Fruit fly (Drosophila melanogaster) whole organism, embryonic: Measurements from ENCODE around the gene CG43255.
A peak's percentile ranks its signal among the peaks of the same experiment; 100 is the strongest.

Experiments used
- BEAF-32 ChIP-seq: fragments of 200-800 bp; sonication (Bioruptor generic); optimal IDR thresholded peaks from 3 replicates; lab custom pipeline; 2017; ENCODE audit warnings: missing biosample characterization, missing genetic modification characterization, mild to moderate bottlenecking, moderate library complexity, missing genetic modification reagents
- CG10543 ChIP-seq: fragments of 200-800 bp; sonication (Bioruptor generic); optimal IDR thresholded peaks from 3 replicates; lab custom pipeline; 2017; ENCODE audit warnings: missing biosample characterization, mild to moderate bottlenecking, missing genetic modification characterization, moderate library complexity
- CG11247 ChIP-seq: fragments of 200-800 bp; sonication (Bioruptor generic); IDR thresholded peaks from 2 replicates; pipeline ENCODE4 v1.3.6; 2022; ENCODE audit warnings: missing biosample characterization, missing genetic modification characterization
- CG12155 ChIP-seq: fragments of 200-800 bp; sonication (Bioruptor generic); optimal IDR thresholded peaks from 3 replicates; lab custom pipeline; 2016; ENCODE audit warnings: missing biosample characterization, missing genetic modification characterization
- CG13123 ChIP-seq: fragments of 200-800 bp; sonication (Bioruptor generic); optimal IDR thresholded peaks from 2 replicates; lab custom pipeline; 2016; ENCODE audit warnings: missing biosample characterization, missing genetic modification characterization
- CG14710 ChIP-seq: fragments of 200-800 bp; sonication (Bioruptor generic); optimal IDR thresholded peaks from 3 replicates; lab custom pipeline; 2019; ENCODE audit warnings: missing biosample characterization, mild to moderate bottlenecking, missing genetic modification characterization, moderate library complexity
- CG1529 ChIP-seq: fragments of 200-800 bp; sonication (Bioruptor generic); optimal IDR thresholded peaks from 3 replicates; lab custom pipeline; 2018; ENCODE audit warnings: missing biosample characterization, missing genetic modification characterization
- CG16813 ChIP-seq: fragments of 200-800 bp; sonication (Bioruptor generic); IDR thresholded peaks from 3 replicates; pipeline ENCODE4 v1.3.6; 2022; ENCODE audit warnings: missing biosample characterization, missing genetic modification characterization; ENCODE audit not compliant: partially characterized antibody
- CG1832 ChIP-seq: fragments of 200-800 bp; sonication (Bioruptor generic); optimal IDR thresholded peaks from 2 replicates; lab custom pipeline; 2017; ENCODE audit warnings: missing biosample characterization, mild to moderate bottlenecking, missing genetic modification characterization, inconsistent platforms
- CG30020 ChIP-seq: fragments of 200-800 bp; optimal IDR thresholded peaks from 2 replicates; lab custom pipeline; 2019; ENCODE audit warnings: missing biosample characterization, mild to moderate bottlenecking, missing genetic modification characterization, moderate library complexity
- CG34422 ChIP-seq: fragments of 200-800 bp; sonication (Bioruptor generic); IDR thresholded peaks from 3 replicates; pipeline ENCODE4 v1.3.6; 2022; ENCODE audit warnings: missing biosample characterization, missing genetic modification characterization
- CG43689 ChIP-seq: fragments of 200-800 bp; sonication (Bioruptor generic); IDR thresholded peaks from 2 replicates; pipeline ENCODE4 v1.3.6; 2022; ENCODE audit warnings: missing biosample characterization, missing genetic modification characterization
- CG4404 ChIP-seq: fragments of 200-800 bp; sonication (Bioruptor generic); IDR thresholded peaks from 2 replicates; pipeline ENCODE4 v1.3.6; 2022; ENCODE audit warnings: missing biosample characterization, missing genetic modification characterization
- CG4854 ChIP-seq: fragments of 200-800 bp; sonication (Bioruptor generic); optimal IDR thresholded peaks from 2 replicates; lab custom pipeline; 2016; ENCODE audit warnings: missing biosample characterization, missing genetic modification characterization, inconsistent platforms
- CG6689 ChIP-seq: fragments of 200-800 bp; sonication (Bioruptor generic); IDR thresholded peaks from 2 replicates; pipeline ENCODE4 v1.3.6; 2022; ENCODE audit warnings: missing biosample characterization, missing genetic modification characterization
- CG7372 ChIP-seq: fragments of 200-800 bp; sonication (Bioruptor generic); IDR thresholded peaks from 2 replicates; pipeline ENCODE4 v1.3.6; 2022; ENCODE audit warnings: missing biosample characterization, missing genetic modification characterization
- CG8388 ChIP-seq: fragments of 200-800 bp; sonication (Bioruptor generic); optimal IDR thresholded peaks from 2 replicates; lab custom pipeline; 2019; ENCODE audit warnings: missing biosample characterization, mild to moderate bottlenecking, missing genetic modification characterization, moderate library complexity
- CG9876 ChIP-seq: fragments of 200-800 bp; sonication (Bioruptor generic); optimal IDR thresholded peaks from 2 replicates; lab custom pipeline; 2016; ENCODE audit warnings: missing biosample characterization, missing genetic modification characterization
- CHES-1-like ChIP-seq: fragments of 200-800 bp; sonication (Bioruptor generic); optimal IDR thresholded peaks from 2 replicates; lab custom pipeline; 2016; ENCODE audit warnings: missing biosample characterization, missing genetic modification characterization
- Doc3 ChIP-seq: fragments of 200-800 bp; sonication (Bioruptor generic); IDR thresholded peaks from 3 replicates; pipeline ENCODE4 v1.3.6; 2022; ENCODE audit warnings: missing biosample characterization, missing genetic modification characterization; ENCODE audit not compliant: partially characterized antibody
- Dp ChIP-seq: fragments of 200-800 bp; sonication (Bioruptor generic); optimal IDR thresholded peaks from 2 replicates; lab custom pipeline; 2018; ENCODE audit warnings: missing biosample characterization, mild to moderate bottlenecking, missing genetic modification characterization, moderate library complexity
- Ets97D ChIP-seq: fragments of 200-800 bp; sonication (Bioruptor generic); optimal IDR thresholded peaks from 3 replicates; lab custom pipeline; 2016; ENCODE audit warnings: missing biosample characterization, missing genetic modification characterization
- HHEX ChIP-seq: fragments of 200-800 bp; sonication (Bioruptor generic); optimal IDR thresholded peaks from 3 replicates; lab custom pipeline; 2017; ENCODE audit warnings: missing biosample characterization, mild to moderate bottlenecking, missing genetic modification characterization, missing genetic modification reagents
- HmgZ ChIP-seq: fragments of 200-800 bp; sonication (Bioruptor generic); optimal IDR thresholded peaks from 2 replicates; lab custom pipeline; 2018; ENCODE audit warnings: missing biosample characterization, mild to moderate bottlenecking, missing genetic modification characterization
- Hr3 ChIP-seq: fragments of 200-800 bp; sonication (Bioruptor generic); optimal IDR thresholded peaks from 3 replicates; lab custom pipeline; 2016; ENCODE audit warnings: missing biosample characterization, missing genetic modification characterization
- Lhr ChIP-seq: fragments of 200-800 bp; sonication (Bioruptor generic); optimal IDR thresholded peaks from 3 replicates; lab custom pipeline; 2017; ENCODE audit warnings: mild to moderate bottlenecking, missing biosample characterization, missing genetic modification reagents, missing genetic modification characterization
- Pdp1 ChIP-seq, 2 experiments: fragments of 200-800 bp; sonication (Bioruptor generic); optimal IDR thresholded peaks; 3 replicates each; lab custom pipeline; 2016; ENCODE audit warnings: missing biosample characterization in 2 of 2, missing genetic modification characterization in 2 of 2, mild to moderate bottlenecking in 1 of 2, moderate library complexity in 1 of 2
- Ravus ChIP-seq: fragments of 200-800 bp; sonication (Bioruptor generic); IDR thresholded peaks from 2 replicates; pipeline ENCODE4 v1.3.6; 2022; ENCODE audit warnings: missing biosample characterization, missing genetic modification characterization
- Six4 ChIP-seq: fragments of 200-800 bp; sonication (Bioruptor generic); optimal IDR thresholded peaks from 2 replicates; lab custom pipeline; 2016; ENCODE audit warnings: missing biosample characterization, missing genetic modification characterization
- Stat92E ChIP-seq, 3 experiments: fragments of >200 bp in 2 of 3; fragments of 200-800 bp in 1 of 3; sonication (Bioruptor generic) in 1 of 3; optimal IDR thresholded peaks; 2 replicates each; lab custom pipeline; 2017 to 2019; ENCODE audit warnings: missing biosample characterization in 3 of 3, missing genetic modification characterization in 3 of 3, mild to moderate bottlenecking in 1 of 3, moderate library complexity in 1 of 3
- Xrp1 ChIP-seq: fragments of 200-800 bp; sonication (Bioruptor generic); IDR thresholded peaks from 2 replicates; pipeline ENCODE4 v1.3.6; 2022; ENCODE audit warnings: missing biosample characterization, missing genetic modification characterization
- ato ChIP-seq: fragments of 200-800 bp; sonication (Bioruptor generic); IDR thresholded peaks from 2 replicates; pipeline ENCODE4 v1.3.6; 2022; ENCODE audit warnings: missing biosample characterization, missing genetic modification characterization; ENCODE audit not compliant: partially characterized antibody
- chm ChIP-seq: fragments of 200-800 bp; sonication (Bioruptor generic); IDR thresholded peaks from 2 replicates; pipeline ENCODE4 v1.3.6; 2022; ENCODE audit warnings: missing biosample characterization, missing genetic modification characterization
- crc ChIP-seq: fragments of 200-800 bp; sonication (Bioruptor generic); optimal IDR thresholded peaks from 2 replicates; lab custom pipeline; 2016; ENCODE audit warnings: missing biosample characterization, missing genetic modification characterization
- croc ChIP-seq: fragments of 200-800 bp; sonication (Bioruptor generic); conservative IDR thresholded peaks from 3 replicates; pipeline ENCODE4 v1.3.6; 2022; ENCODE audit warnings: missing biosample characterization, missing genetic modification characterization
- dimm ChIP-seq: fragments of 200-800 bp; sonication (Bioruptor generic); IDR thresholded peaks from 2 replicates; pipeline ENCODE4 v1.3.6; 2022; ENCODE audit warnings: missing biosample characterization, missing genetic modification characterization
- eyg ChIP-seq: fragments of 200-800 bp; sonication (Bioruptor generic); optimal IDR thresholded peaks from 3 replicates; lab custom pipeline; 2016; ENCODE audit warnings: missing biosample characterization, missing genetic modification characterization
- fd102C ChIP-seq: fragments of 200-800 bp; sonication (Bioruptor generic); optimal IDR thresholded peaks from 2 replicates; lab custom pipeline; 2018; ENCODE audit warnings: missing biosample characterization, mild to moderate bottlenecking, missing genetic modification characterization, moderate library complexity
- fd64A ChIP-seq: fragments of 200-800 bp; sonication (Bioruptor generic); optimal IDR thresholded peaks from 3 replicates; lab custom pipeline; 2018; ENCODE audit warnings: missing biosample characterization, mild to moderate bottlenecking, missing genetic modification characterization
- ham ChIP-seq: fragments of 200-800 bp; sonication (Bioruptor generic); IDR thresholded peaks from 2 replicates; pipeline ENCODE4 v1.3.6; 2022; ENCODE audit warnings: missing biosample characterization, missing genetic modification characterization
- ind ChIP-seq: fragments of 200-800 bp; sonication (Bioruptor generic); optimal IDR thresholded peaks from 3 replicates; lab custom pipeline; 2016; ENCODE audit warnings: missing biosample characterization, missing genetic modification characterization
- lilli ChIP-seq: fragments of 200-800 bp; sonication (Bioruptor generic); optimal IDR thresholded peaks from 3 replicates; lab custom pipeline; 2016; ENCODE audit warnings: missing biosample characterization, missing genetic modification characterization
- scrt ChIP-seq: fragments of 200-800 bp; sonication (Bioruptor generic); optimal IDR thresholded peaks from 2 replicates; lab custom pipeline; 2018; ENCODE audit warnings: missing biosample characterization, mild to moderate bottlenecking, missing genetic modification characterization, moderate library complexity
- sens ChIP-seq: fragments of 200-800 bp; sonication (Bioruptor generic); peaks from one replicate; lab custom pipeline; 2016; ENCODE audit warnings: missing biosample characterization, missing genetic modification characterization
- ssp ChIP-seq: fragments of 200-800 bp; sonication (Bioruptor generic); IDR thresholded peaks from 2 replicates; pipeline ENCODE4 v1.3.6; 2022; ENCODE audit warnings: missing biosample characterization, missing genetic modification characterization
- tup ChIP-seq: fragments of 200-800 bp; sonication (Bioruptor generic); optimal IDR thresholded peaks from 2 replicates; lab custom pipeline; 2016; ENCODE audit warnings: missing biosample characterization, mild to moderate bottlenecking, missing genetic modification characterization, moderate library complexity
- vnd ChIP-seq: fragments of 200-800 bp; sonication (Bioruptor generic); IDR thresholded peaks from 3 replicates; pipeline ENCODE4 v1.3.6; 2022; ENCODE audit warnings: missing biosample characterization, missing genetic modification characterization; ENCODE audit not compliant: partially characterized antibody
- vvl ChIP-seq: fragments of 200-800 bp; sonication (Bioruptor generic); IDR thresholded peaks from 2 replicates; pipeline ENCODE4 v1.3.6; 2022; ENCODE audit warnings: missing biosample characterization, missing genetic modification characterization

The CG43255 gene

DNA sequence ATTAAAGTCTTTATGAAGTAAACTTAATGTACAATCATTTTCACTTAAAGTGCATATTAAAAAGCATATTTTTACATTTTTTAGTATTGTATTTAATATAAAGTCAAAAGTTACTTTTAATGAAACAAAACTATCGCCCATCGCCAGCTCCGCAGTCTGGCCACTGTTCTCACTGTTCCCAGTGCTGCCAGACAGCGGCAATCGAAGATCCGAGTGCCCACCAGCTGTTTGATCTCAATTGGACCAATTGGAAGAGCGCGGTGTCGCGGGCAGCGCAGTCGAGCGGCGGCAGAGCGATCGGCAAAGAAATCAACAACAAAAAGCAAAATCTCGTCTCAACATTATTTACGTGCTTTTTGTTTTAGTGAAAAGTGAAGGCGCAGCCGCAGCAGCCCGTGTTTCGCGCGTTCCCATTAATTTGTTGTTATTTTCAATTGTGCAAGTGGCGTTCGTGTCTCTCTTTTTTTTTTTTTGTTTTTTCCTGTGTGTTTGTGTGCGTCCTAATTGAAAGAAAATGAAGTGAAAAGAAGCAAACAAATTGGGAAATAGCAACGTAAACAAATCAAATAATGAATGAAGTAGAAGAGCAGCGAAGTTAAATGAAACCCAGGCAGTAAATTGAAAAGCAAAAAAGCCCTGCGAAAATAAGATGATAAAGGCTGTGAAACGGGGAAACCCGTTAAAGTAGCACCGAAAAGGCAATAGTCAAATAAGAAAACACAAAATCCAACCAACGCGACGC lies 16.8 kb upstream of the CG43255 start, which contains the start of gene rdgA (continued):
- TF ChIP-seq Dp (GFP tag; lab: Kevin White, UChicago) (peak; percentile 13), eyg (no peak), CG9876 (GFP tag; lab: Kevin White, UChicago) (no peak), Six4 (GFP tag; lab: Kevin White, UChicago) (no peak), scrt (no peak), Ravus (GFP tag; lab: Robert Waterston, UW) (no peak), tup (GFP tag; lab: Kevin White, UChicago) (no peak), Lhr (GFP tag; lab: Kevin White, UChicago) (no peak), fd102C (GFP tag; lab: Kevin White, UChicago) (no peak), Pdp1 (GFP tag; optimal IDR thresholded peaks at IDR 0.05; lab: Kevin White, UChicago) (peak; percentile 1 to 16), lilli (peak; percentile 36), HmgZ (tag; lab: Kevin White, UChicago) (no peak), CG16813 (GFP tag; lab: Robert Waterston, UW) (peak; percentile 63), CG4854 (GFP tag; lab: Kevin White, UChicago) (no peak), CG30020 (no peak), ssp (GFP tag; lab: Robert Waterston, UW) (peak; percentile 21; the same call in 1 of the 2 replicates), sens (GFP tag; lab: Kevin White, UChicago) (peak; percentile 64), CG11247 (GFP tag; lab: Robert Waterston, UW) (peak; percentile 57; the same call in 1 of the 2 replicates), crc (no peak), CG7372 (GFP tag; lab: Robert Waterston, UW) (peak; percentile 29; the same call in 1 of the 2 replicates), CG4404 (GFP tag; lab: Robert Waterston, UW) (0 out of 2 replicates have a peak, but pooled peaks have one; percentile 31), dimm (no peak), BEAF-32 (GFP tag; lab: Kevin White, UChicago) (peak; percentile 68), CG1529 (GFP tag; lab: Kevin White, UChicago) (no peak), croc (GFP tag; lab: Robert Waterston, UW) (no peak), Stat92E (GFP tag; optimal IDR thresholded peaks at IDR 0.05; lab: Kevin White, UChicago) (no peak), CG6689 (GFP tag; lab: Robert Waterston, UW) (peak; percentile 31; the same call in 1 of the 2 replicates), CG34422 (GFP tag; lab: Robert Waterston, UW) (peak; percentile 64; the same call in 2 of the 3 replicates), CG12155 (peak; percentile 17), CG13123 (GFP tag; lab: Kevin White, UChicago) (no peak), CHES-1-like (no peak), ato (GFP tag; lab: Robert Waterston, UW) (0 out of 2 replicates have a peak, but pooled peaks have one; percentile 29), vvl (peak; percentile 46; the same call in 1 of the 2 replicates), CG8388 (GFP tag; lab: Kevin White, UChicago) (no peak), CG10543 (GFP tag; lab: Kevin White, UChicago) (peak; percentile 33), Hr3 (GFP tag; lab: Kevin White, UChicago) (peak; percentile 15), Xrp1 (GFP tag; lab: Robert Waterston, UW) (peak; percentile 34; the same call in 1 of the 2 replicates), CG1832 (GFP tag; lab: Kevin White, UChicago) (no peak), fd64A (GFP tag; lab: Kevin White, UChicago) (no peak), ham (GFP tag; lab: Robert Waterston, UW) (no peak), chm (GFP tag; lab: Robert Waterston, UW) (no peak; the same call in 1 of the 2 replicates), CG14710 (tag; lab: Kevin White, UChicago) (no peak), ind (GFP tag; lab: Kevin White, UChicago) (peak; percentile 27), HHEX (GFP tag; lab: Kevin White, UChicago) (no peak), Doc3 (GFP tag; lab: Robert Waterston, UW) (peak; percentile 32; the same call in 2 of the 3 replicates), Ets97D (GFP tag; lab: Kevin White, UChicago) (peak; percentile 17), CG43689 (no peak), vnd (GFP tag; lab: Robert Waterston, UW) (peak; percentile 37; the same call in 2 of the 3 replicates)
